Fruit fly (Drosophila melanogaster) whole organism, embryonic: ENCODE results near the gene CG12289.

Source experiments
- Adf1 ChIP-seq: fragments of 200-800 bp; sonication (Bioruptor generic); IDR thresholded peaks from 2 replicates; pipeline ENCODE4 v1.3.6; 2022; ENCODE audit warnings: missing biosample characterization, missing genetic modification characterization
- Bgb ChIP-seq: fragments of 200-800 bp; sonication (Bioruptor generic); IDR thresholded peaks from 2 replicates; pipeline ENCODE4 v1.3.6; 2022; ENCODE audit warnings: missing biosample characterization, missing genetic modification characterization; ENCODE audit not compliant: partially characterized antibody
- CG10543 ChIP-seq: fragments of 200-800 bp; sonication (Bioruptor generic); optimal IDR thresholded peaks from 3 replicates; lab custom pipeline; 2017; ENCODE audit warnings: missing biosample characterization, mild to moderate bottlenecking, missing genetic modification characterization, moderate library complexity
- CG10565 ChIP-seq: fragments of 200-800 bp; sonication (Bioruptor generic); optimal IDR thresholded peaks from 3 replicates; lab custom pipeline; 2016; ENCODE audit warnings: missing biosample characterization, mild to moderate bottlenecking, missing genetic modification characterization
- CG11085 ChIP-seq: fragments of 200-800 bp; sonication (Bioruptor generic); IDR thresholded peaks from 2 replicates; pipeline ENCODE4 v1.3.6; 2022; ENCODE audit warnings: missing biosample characterization, missing genetic modification characterization
- CG11695 ChIP-seq: fragments of 200-800 bp; sonication (Bioruptor generic); IDR thresholded peaks from 3 replicates; pipeline ENCODE4 v1.3.6; 2022; ENCODE audit warnings: missing biosample characterization, missing genetic modification characterization
- CG12219 ChIP-seq: fragments of 200-800 bp; sonication (Bioruptor generic); optimal IDR thresholded peaks from 3 replicates; lab custom pipeline; 2018; ENCODE audit warnings: missing biosample characterization, mild to moderate bottlenecking, missing genetic modification characterization
- CG17568 ChIP-seq: fragments of 200-800 bp; sonication (Bioruptor generic); optimal IDR thresholded peaks from 2 replicates; lab custom pipeline; 2018; ENCODE audit warnings: missing biosample characterization, mild to moderate bottlenecking, missing genetic modification characterization, moderate library complexity
- CG17612 ChIP-seq: fragments of 200-800 bp; sonication (Bioruptor generic); IDR thresholded peaks from 2 replicates; pipeline ENCODE4 v1.3.6; 2022; ENCODE audit warnings: missing biosample characterization, missing genetic modification characterization
- CG17912 ChIP-seq: fragments of 200-800 bp; sonication (Bioruptor generic); optimal IDR thresholded peaks from 2 replicates; lab custom pipeline; 2018; ENCODE audit warnings: missing biosample characterization, mild to moderate bottlenecking, missing genetic modification characterization
- CG2116 ChIP-seq: fragments of 200-800 bp; sonication (Bioruptor generic); optimal IDR thresholded peaks from 3 replicates; lab custom pipeline; 2018; ENCODE audit warnings: missing biosample characterization, mild to moderate bottlenecking, missing genetic modification characterization
- CG2202 ChIP-seq: fragments of 200-800 bp; sonication (Bioruptor generic); optimal IDR thresholded peaks from 2 replicates; lab custom pipeline; 2018; ENCODE audit warnings: missing biosample characterization, mild to moderate bottlenecking, missing genetic modification characterization
- CG31388 ChIP-seq: fragments of 200-800 bp; sonication (Bioruptor generic); optimal IDR thresholded peaks from 2 replicates; lab custom pipeline; 2016; ENCODE audit warnings: missing biosample characterization, missing genetic modification characterization
- CG3163 ChIP-seq: fragments of 200-800 bp; sonication (Bioruptor generic); optimal IDR thresholded peaks from 3 replicates; lab custom pipeline; 2016; ENCODE audit warnings: missing biosample characterization, missing genetic modification characterization
- CG33557 ChIP-seq: fragments of 200-800 bp; sonication (Bioruptor generic); optimal IDR thresholded peaks from 2 replicates; lab custom pipeline; 2019; ENCODE audit warnings: missing biosample characterization, mild to moderate bottlenecking, missing genetic modification characterization, moderate library complexity
- CG34224 ChIP-seq: fragments of 200-800 bp; sonication (Bioruptor generic); IDR thresholded peaks from 3 replicates; pipeline ENCODE4 v1.3.6; 2022; ENCODE audit warnings: missing biosample characterization, missing genetic modification characterization; ENCODE audit not compliant: partially characterized antibody
- CG4282 ChIP-seq: fragments of 200-800 bp; sonication (Bioruptor generic); optimal IDR thresholded peaks from 2 replicates; lab custom pipeline; 2016; ENCODE audit warnings: missing biosample characterization, missing genetic modification characterization
- CG4404 ChIP-seq: fragments of 200-800 bp; sonication (Bioruptor generic); IDR thresholded peaks from 2 replicates; pipeline ENCODE4 v1.3.6; 2022; ENCODE audit warnings: missing biosample characterization, missing genetic modification characterization
- CG6272 ChIP-seq: fragments of 200-800 bp; sonication (Bioruptor generic); IDR thresholded peaks from 2 replicates; pipeline ENCODE4 v1.3.6; 2022; ENCODE audit warnings: missing biosample characterization, missing genetic modification characterization
- CG7987 ChIP-seq: fragments of 200-800 bp; sonication (Bioruptor generic); optimal IDR thresholded peaks from 2 replicates; lab custom pipeline; 2018; ENCODE audit warnings: missing biosample characterization, mild to moderate bottlenecking, missing genetic modification characterization, moderate library complexity
- CG8388 ChIP-seq: fragments of 200-800 bp; sonication (Bioruptor generic); optimal IDR thresholded peaks from 2 replicates; lab custom pipeline; 2019; ENCODE audit warnings: missing biosample characterization, mild to moderate bottlenecking, missing genetic modification characterization, moderate library complexity
- CG9932 ChIP-seq: fragments of 200-800 bp; sonication (Bioruptor generic); IDR thresholded peaks from 2 replicates; pipeline ENCODE4 v1.3.6; 2022; ENCODE audit warnings: missing biosample characterization, missing genetic modification characterization
- Camta ChIP-seq: fragments of 200-800 bp; sonication (Bioruptor generic); optimal IDR thresholded peaks from 2 replicates; lab custom pipeline; 2016; ENCODE audit warnings: missing biosample characterization, missing genetic modification characterization
- Gug ChIP-seq: fragments of 200-800 bp; sonication (Bioruptor generic); IDR thresholded peaks from 4 replicates; pipeline ENCODE4 v1.3.6; 2022; ENCODE audit warnings: missing biosample characterization, missing genetic modification characterization
- HLHmδ ChIP-seq: fragments of 200-800 bp; sonication (Bioruptor generic); optimal IDR thresholded peaks from 2 replicates; lab custom pipeline; 2018; ENCODE audit warnings: missing biosample characterization, mild to moderate bottlenecking, missing genetic modification characterization, moderate library complexity
- Pdp1 ChIP-seq, 2 experiments: fragments of 200-800 bp; sonication (Bioruptor generic); optimal IDR thresholded peaks; 3 replicates each; lab custom pipeline; 2016; ENCODE audit warnings: missing biosample characterization in 2 of 2, missing genetic modification characterization in 2 of 2, mild to moderate bottlenecking in 1 of 2, moderate library complexity in 1 of 2
- Poxn ChIP-seq: fragments of 200-800 bp; sonication (Bioruptor generic); IDR thresholded peaks from 2 replicates; pipeline ENCODE4 v1.3.6; 2022; ENCODE audit warnings: missing biosample characterization, missing genetic modification characterization
- YL-1 ChIP-seq: fragments of 200-800 bp; sonication (Bioruptor generic); optimal IDR thresholded peaks from 3 replicates; lab custom pipeline; 2017; ENCODE audit warnings: missing biosample characterization, mild to moderate bottlenecking, missing genetic modification characterization
- ara ChIP-seq: fragments of 200-800 bp; sonication (Bioruptor generic); IDR thresholded peaks from 2 replicates; pipeline ENCODE4 v1.3.6; 2022; ENCODE audit warnings: missing biosample characterization, missing genetic modification characterization
- cg ChIP-seq: fragments of 200-800 bp; sonication (Bioruptor generic); optimal IDR thresholded peaks from 3 replicates; lab custom pipeline; 2019; ENCODE audit warnings: missing biosample characterization, mild to moderate bottlenecking, missing genetic modification characterization, moderate library complexity
- chn ChIP-seq: fragments of 200-800 bp; sonication (Bioruptor generic); optimal IDR thresholded peaks from 2 replicates; lab custom pipeline; 2016; ENCODE audit warnings: missing biosample characterization, missing genetic modification characterization
- crp ChIP-seq, 2 experiments: fragments of 200-800 bp; sonication (Bioruptor generic); optimal IDR thresholded peaks; 2 replicates in 1 of 2; 3 replicates in 1 of 2; lab custom pipeline; 2017; ENCODE audit warnings: missing biosample characterization in 2 of 2, missing genetic modification characterization in 2 of 2, mild to moderate bottlenecking in 1 of 2, moderate library complexity in 1 of 2
- dmrt99B ChIP-seq: fragments of 200-800 bp; sonication (Bioruptor generic); optimal IDR thresholded peaks from 2 replicates; lab custom pipeline; 2018; ENCODE audit warnings: missing biosample characterization, mild to moderate bottlenecking, missing genetic modification characterization, moderate library complexity
- eve ChIP-seq, 2 experiments: fragments of >200 bp; optimal IDR thresholded peaks; 2 replicates each; lab custom pipeline; 2017; ENCODE audit warnings: missing biosample characterization in 2 of 2, missing genetic modification characterization in 2 of 2
- eyg ChIP-seq: fragments of 200-800 bp; sonication (Bioruptor generic); optimal IDR thresholded peaks from 3 replicates; lab custom pipeline; 2016; ENCODE audit warnings: missing biosample characterization, missing genetic modification characterization
- fd64A ChIP-seq: fragments of 200-800 bp; sonication (Bioruptor generic); optimal IDR thresholded peaks from 3 replicates; lab custom pipeline; 2018; ENCODE audit warnings: missing biosample characterization, mild to moderate bottlenecking, missing genetic modification characterization
- gro ChIP-seq: fragments of 200-800 bp; sonication (Bioruptor generic); optimal IDR thresholded peaks from 2 replicates; lab custom pipeline; 2016; ENCODE audit warnings: missing biosample characterization, missing genetic modification characterization
- h ChIP-seq: fragments of >200 bp; optimal IDR thresholded peaks from 2 replicates; lab custom pipeline; 2017
- kay ChIP-seq: fragments of 200-800 bp; sonication (Bioruptor generic); optimal IDR thresholded peaks from 2 replicates; lab custom pipeline; 2016; ENCODE audit warnings: missing biosample characterization, missing genetic modification characterization
- klu ChIP-seq: fragments of 200-800 bp; sonication (Bioruptor generic); IDR thresholded peaks from 2 replicates; pipeline ENCODE4 v1.3.6; 2022; ENCODE audit warnings: missing biosample characterization, missing genetic modification characterization
- knrl ChIP-seq: fragments of 200-800 bp; sonication (Bioruptor generic); IDR thresholded peaks from 3 replicates; pipeline ENCODE4 v1.3.6; 2022; ENCODE audit warnings: missing biosample characterization, missing genetic modification characterization; ENCODE audit not compliant: partially characterized antibody
- mld ChIP-seq: fragments of 200-800 bp; sonication (Bioruptor generic); IDR thresholded peaks from 3 replicates; pipeline ENCODE4 v1.3.6; 2022; ENCODE audit warnings: missing biosample characterization, missing genetic modification characterization; ENCODE audit not compliant: partially characterized antibody
- nom ChIP-seq: fragments of 200-800 bp; sonication (Bioruptor generic); optimal IDR thresholded peaks from 2 replicates; lab custom pipeline; 2017; ENCODE audit warnings: missing biosample characterization, missing genetic modification characterization, mild to moderate bottlenecking, moderate library complexity, missing genetic modification reagents
- org-1 ChIP-seq: fragments of 200-800 bp; sonication (Bioruptor generic); optimal IDR thresholded peaks from 2 replicates; lab custom pipeline; 2017; ENCODE audit warnings: missing biosample characterization, missing genetic modification characterization
- pho ChIP-seq: fragments of 200-800 bp; sonication (Bioruptor generic); optimal IDR thresholded peaks from 2 replicates; lab custom pipeline; 2016; ENCODE audit warnings: missing biosample characterization, missing genetic modification characterization
- phol ChIP-seq: fragments of 200-800 bp; sonication (Bioruptor generic); optimal IDR thresholded peaks from 3 replicates; lab custom pipeline; 2018; ENCODE audit warnings: missing biosample characterization, mild to moderate bottlenecking, missing genetic modification characterization, moderate library complexity
- psq ChIP-seq: fragments of 200-800 bp; sonication (Bioruptor generic); optimal IDR thresholded peaks from 2 replicates; lab custom pipeline; 2017; ENCODE audit warnings: missing biosample characterization, missing genetic modification characterization
- ranshi ChIP-seq: fragments of 200-800 bp; sonication (Bioruptor generic); IDR thresholded peaks from 2 replicates; pipeline ENCODE4 v1.3.6; 2022; ENCODE audit warnings: missing biosample characterization, missing genetic modification characterization
- seq ChIP-seq: fragments of 200-800 bp; sonication (Bioruptor generic); IDR thresholded peaks from 2 replicates; pipeline ENCODE4 v1.3.6; 2022; ENCODE audit warnings: missing biosample characterization, missing genetic modification characterization
- sug ChIP-seq: fragments of 200-800 bp; optimal IDR thresholded peaks from 2 replicates; lab custom pipeline; 2019; ENCODE audit warnings: missing biosample characterization, mild to moderate bottlenecking, missing genetic modification characterization, moderate library complexity
- usp ChIP-seq: fragments of >200 bp; optimal IDR thresholded peaks from 2 replicates; lab custom pipeline; 2017; ENCODE audit warnings: missing biosample characterization, missing genetic modification characterization
- z ChIP-seq: fragments of 200-800 bp; sonication (Bioruptor generic); IDR thresholded peaks from 3 replicates; pipeline ENCODE4 v1.3.6; 2022; ENCODE audit warnings: missing biosample characterization, missing genetic modification characterization

The CG12289 gene

DNA sequence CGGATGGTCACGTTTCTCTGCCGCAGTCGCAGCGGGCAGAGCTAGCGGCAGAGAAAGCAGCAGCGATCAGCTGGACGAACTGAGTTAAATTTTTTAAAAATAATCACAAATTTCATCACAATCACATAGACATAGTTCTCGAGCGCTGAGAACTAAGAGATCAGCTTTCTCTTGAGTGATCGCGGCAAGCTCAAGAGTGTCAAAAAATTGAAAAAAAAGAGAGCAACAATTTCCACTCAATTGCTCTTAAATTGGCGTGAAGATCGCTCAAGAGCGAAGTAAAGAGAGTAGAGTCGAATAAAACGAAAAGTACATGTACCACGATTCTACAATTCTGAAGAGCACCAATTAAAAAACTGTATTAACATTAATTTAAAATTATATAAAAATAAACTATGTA is 29.9 kb downstream of the CG12289 start (continued):
- TF ChIP-seq nom (GFP tag; lab: Kevin White, UChicago) (peak; percentile 1), org-1 (GFP tag; lab: Kevin White, UChicago) (no peak), CG17912 (no peak), CG17612 (GFP tag; lab: Robert Waterston, UW) (no peak), CG2116 (no peak), usp (no peak), CG11085 (no peak), CG33557 (GFP tag; lab: Kevin White, UChicago) (no peak), Camta (no peak), CG34224 (peak; percentile 36; the same call in 1 of the 3 replicates), chn (GFP tag; lab: Kevin White, UChicago) (no peak), Poxn (no peak), Bgb (GFP tag; lab: Robert Waterston, UW) (peak; percentile 6; the same call in 1 of the 2 replicates), CG10543 (GFP tag; lab: Kevin White, UChicago) (no peak), klu (GFP tag; lab: Robert Waterston, UW) (no peak), CG4404 (no peak), Pdp1 (GFP tag; optimal IDR thresholded peaks at IDR 0.05; lab: Kevin White, UChicago) (no peak), knrl (GFP tag; lab: Robert Waterston, UW) (no peak), CG4282 (GFP tag; lab: Kevin White, UChicago) (no peak), CG8388 (GFP tag; lab: Kevin White, UChicago) (no peak), YL-1 (GFP tag; lab: Kevin White, UChicago) (no peak), sug (tag; lab: Kevin White, UChicago) (no peak), gro (GFP tag; lab: Kevin White, UChicago) (no peak), psq (GFP tag; lab: Kevin White, UChicago) (no peak), Gug (no peak), HLHmδ (GFP tag; lab: Kevin White, UChicago) (no peak), kay (GFP tag; lab: Kevin White, UChicago) (no peak), ranshi (GFP tag; lab: Robert Waterston, UW) (no peak), CG31388 (GFP tag; lab: Kevin White, UChicago) (no peak), CG7987 (no peak), mld (GFP tag; lab: Robert Waterston, UW) (no peak), fd64A (no peak), CG12219 (no peak), cg (peak; percentile 32), dmrt99B (tag; lab: Kevin White, UChicago) (no peak), CG17568 (GFP tag; lab: Kevin White, UChicago) (peak; percentile 7), phol (tag; lab: Kevin White, UChicago) (no peak), eve (GFP tag; optimal IDR thresholded peaks at IDR 0.05; lab: Kevin White, UChicago) (no peak), CG3163 (GFP tag; lab: Kevin White, UChicago) (peak; percentile 97), h (lab: Kevin White, UChicago) (no peak), Adf1 (GFP tag; lab: Robert Waterston, UW) (peak; percentile 88), ara (GFP tag; lab: Robert Waterston, UW) (no peak), CG9932 (GFP tag; lab: Robert Waterston, UW) (no peak), CG11695 (GFP tag; lab: Robert Waterston, UW) (no peak), crp (GFP tag; optimal IDR thresholded peaks at IDR 0.05; lab: Kevin White, UChicago) (peak in 1 of 2 experiments; percentile 40), seq (GFP tag; lab: Robert Waterston, UW) (no peak), z (GFP tag; lab: Robert Waterston, UW) (peak; percentile 98), CG2202 (no peak), CG10565 (no peak), pho (GFP tag; lab: Kevin White, UChicago) (no peak), eyg (GFP tag; lab: Kevin White, UChicago) (no peak), CG6272 (GFP tag; lab: Robert Waterston, UW) (no peak)
